Fruit fly (Drosophila melanogaster) whole organism, wandering third instar larva: ENCODE data around the gene Eig71Ed.

Source experiments
- Abd-B ChIP-seq: fragments of >200 bp; optimal IDR thresholded peaks from 2 replicates; lab custom pipeline; 2017; ENCODE audit warnings: missing biosample characterization, missing genetic modification characterization
- CG32264 ChIP-seq: fragments of 200-800 bp; sonication (Bioruptor generic); optimal IDR thresholded peaks from 2 replicates; lab custom pipeline; 2016; ENCODE audit warnings: missing biosample characterization, missing genetic modification characterization
- CG9705 ChIP-seq: fragments of 200-800 bp; sonication (Bioruptor generic); optimal IDR thresholded peaks from 2 replicates; lab custom pipeline; 2018; ENCODE audit warnings: missing biosample characterization, mild to moderate bottlenecking, missing genetic modification characterization
- Dif ChIP-seq: fragments of 200-275, 200-300 bp; sonication (Bioruptor generic); optimal IDR thresholded peaks from 2 replicates; lab custom pipeline; 2018; ENCODE audit warnings: missing biosample characterization, missing genetic modification characterization; ENCODE audit not compliant: partially characterized antibody
- GATAd ChIP-seq: sonication (Bioruptor generic); optimal IDR thresholded peaks from 2 replicates; lab custom pipeline; 2016; ENCODE audit warnings: missing biosample characterization, missing genetic modification characterization
- HLH106 ChIP-seq: fragments of 200-800 bp; optimal IDR thresholded peaks from 3 replicates; lab custom pipeline; 2019; ENCODE audit warnings: missing biosample characterization, mild to moderate bottlenecking, missing genetic modification characterization, moderate library complexity
- Hnf4 ChIP-seq: fragments of 200-800 bp; sonication (Bioruptor generic); optimal IDR thresholded peaks from 2 replicates; lab custom pipeline; 2016; ENCODE audit warnings: missing biosample characterization, mild to moderate bottlenecking, missing genetic modification characterization
- Hr83 ChIP-seq: fragments of 200-300 bp; sonication (Bioruptor generic); optimal IDR thresholded peaks from 2 replicates; lab custom pipeline; 2016; ENCODE audit warnings: missing biosample characterization, mild to moderate bottlenecking, missing genetic modification characterization, moderate library complexity; ENCODE audit not compliant: poor library complexity, severe bottlenecking
- Jra ChIP-seq: sonication (Bioruptor generic); optimal IDR thresholded peaks from 2 replicates; lab custom pipeline; 2016; ENCODE audit warnings: missing biosample characterization, missing genetic modification characterization
- N ChIP-seq: fragments of >200 bp; optimal IDR thresholded peaks from 2 replicates; lab custom pipeline; 2018; ENCODE audit warnings: missing biosample characterization, missing external identifiers, missing genetic modification characterization
- OdsH ChIP-seq: fragments of 200-800 bp; sonication (Bioruptor generic); optimal IDR thresholded peaks from 2 replicates; lab custom pipeline; 2016; ENCODE audit warnings: missing biosample characterization, mild to moderate bottlenecking, missing genetic modification characterization
- Rel ChIP-seq, 2 experiments: fragments of 200-800 bp; sonication (Bioruptor generic) in 1 of 2; optimal IDR thresholded peaks; 2 replicates in 1 of 2; 3 replicates in 1 of 2; lab custom pipeline; 2016 to 2019; ENCODE audit warnings: mild to moderate bottlenecking in 2 of 2, missing biosample characterization in 2 of 2, missing genetic modification characterization in 2 of 2, moderate library complexity in 1 of 2
- Sp1 ChIP-seq: fragments of 200-800 bp; sonication (Bioruptor generic); optimal IDR thresholded peaks from 3 replicates; lab custom pipeline; 2019; ENCODE audit warnings: missing biosample characterization, mild to moderate bottlenecking, missing genetic modification characterization, moderate library complexity
- Vsx2 ChIP-seq: fragments of 200-300, 225-300 bp; sonication (Bioruptor generic); optimal IDR thresholded peaks from 2 replicates; lab custom pipeline; 2018; ENCODE audit warnings: missing biosample characterization, missing genetic modification characterization; ENCODE audit not compliant: partially characterized antibody
- br ChIP-seq: fragments of 200-800 bp; sonication (Bioruptor generic); optimal IDR thresholded peaks from 2 replicates; lab custom pipeline; 2016; ENCODE audit warnings: missing biosample characterization, missing genetic modification characterization
- dl ChIP-seq, 2 experiments: fragments of 175-275, 200-275 bp in 1 of 2; fragments of 200-275 bp in 1 of 2; sonication (Bioruptor generic); optimal IDR thresholded peaks; lab custom pipeline; 2018; ENCODE audit warnings: mild to moderate bottlenecking in 2 of 2, missing biosample characterization in 2 of 2, missing genetic modification characterization in 2 of 2, moderate library complexity in 2 of 2; ENCODE audit not compliant: partially characterized antibody in 2 of 2, insufficient read depth in 1 of 2
- dmrt93B ChIP-seq: fragments of 200-800 bp; sonication (Bioruptor generic); optimal IDR thresholded peaks from 2 replicates; lab custom pipeline; 2018; ENCODE audit warnings: missing biosample characterization, mild to moderate bottlenecking, missing genetic modification characterization
- dsf ChIP-seq: sonication (Bioruptor generic); optimal IDR thresholded peaks from 2 replicates; lab custom pipeline; 2016; ENCODE audit warnings: missing biosample characterization, missing genetic modification characterization, borderline replicate concordance
- ey ChIP-seq: fragments of 200-800 bp; sonication (Bioruptor generic); optimal IDR thresholded peaks from 2 replicates; lab custom pipeline; 2016; ENCODE audit warnings: missing biosample characterization, missing genetic modification characterization
- foxo ChIP-seq, 2 experiments: fragments of 200-800 bp; sonication (Bioruptor generic); optimal IDR thresholded peaks; 2 replicates in 1 of 2; 3 replicates in 1 of 2; lab custom pipeline; 2016 to 2017; ENCODE audit warnings: missing biosample characterization in 2 of 2, missing genetic modification characterization in 2 of 2
- fru ChIP-seq: fragments of 200-800 bp; sonication (Bioruptor generic); optimal IDR thresholded peaks from 3 replicates; lab custom pipeline; 2016; ENCODE audit warnings: missing biosample characterization, mild to moderate bottlenecking, missing genetic modification characterization
- h ChIP-seq: fragments of 200-800 bp; sonication (Bioruptor generic); optimal IDR thresholded peaks from 3 replicates; lab custom pipeline; 2016; ENCODE audit warnings: missing biosample characterization, mild to moderate bottlenecking, missing genetic modification characterization
- jim ChIP-seq: fragments of 175-275, 200-325 bp; sonication (Bioruptor generic); optimal IDR thresholded peaks from 2 replicates; lab custom pipeline; 2016; ENCODE audit warnings: missing biosample characterization, mild to moderate bottlenecking, missing genetic modification characterization
- lola ChIP-seq: fragments of >200 bp; optimal IDR thresholded peaks from 2 replicates; lab custom pipeline; 2017; ENCODE audit warnings: missing biosample characterization, missing genetic modification characterization
- psq ChIP-seq: fragments of 200-800 bp; sonication (Bioruptor generic); optimal IDR thresholded peaks from 3 replicates; lab custom pipeline; 2017; ENCODE audit warnings: missing biosample characterization, mild to moderate bottlenecking, missing genetic modification characterization, moderate library complexity
- rgr ChIP-seq: fragments of 200-800 bp; sonication (Bioruptor generic); optimal IDR thresholded peaks from 3 replicates; lab custom pipeline; 2016; ENCODE audit warnings: missing biosample characterization, mild to moderate bottlenecking, missing genetic modification characterization
- sv ChIP-seq: fragments of 200-800 bp; sonication (Bioruptor generic); optimal IDR thresholded peaks from 3 replicates; lab custom pipeline; 2016; ENCODE audit warnings: missing biosample characterization, missing genetic modification characterization
- tai ChIP-seq: sonication (Bioruptor generic); optimal IDR thresholded peaks from 2 replicates; lab custom pipeline; 2016; ENCODE audit warnings: missing biosample characterization, missing genetic modification characterization
- usp ChIP-seq: fragments of >200 bp; optimal IDR thresholded peaks from 2 replicates; lab custom pipeline; 2017; ENCODE audit warnings: missing biosample characterization, missing genetic modification characterization
- woc ChIP-seq: sonication (Bioruptor generic); optimal IDR thresholded peaks from 2 replicates; lab custom pipeline; 2016; ENCODE audit warnings: missing biosample characterization, mild to moderate bottlenecking, missing genetic modification characterization

Gene Eig71Ed

dm6 chr3L:15625676-15626414 is 26.5 kb upstream of the Eig71Ed start (continued):
- peak; percentile 97 for TF ChIP-seq Sp1 (GFP tag; lab: Kevin White, UChicago)

- TF ChIP-seq lola (GFP tag; lab: Kevin White, UChicago) (no peak), dl (GFP tag; optimal IDR thresholded peaks at IDR 0.05; lab: Kevin White, UChicago; ENCODE audit: insufficient read depth in 1 of 2, partially characterized antibody in 2 of 2) (no peak), Rel (GFP tag; optimal IDR thresholded peaks at IDR 0.05; lab: Kevin White, UChicago) (no peak), Rel (tag; optimal IDR thresholded peaks at IDR 0.05; lab: Kevin White, UChicago) (no peak)
Observed at dm6 chr3L:15627295-15627694, 25.0 kb upstream of the Eig71Ed start.

- TF ChIP-seq CG9705 (GFP tag; lab: Kevin White, UChicago) (no peak), Rel (GFP tag; optimal IDR thresholded peaks at IDR 0.05; lab: Kevin White, UChicago) (no peak), Rel (tag; optimal IDR thresholded peaks at IDR 0.05; lab: Kevin White, UChicago) (peak; percentile 33)
Observed at dm6 chr3L:15631067-15631466, 21.3 kb upstream of the Eig71Ed start.

- TF ChIP-seq rgr (GFP tag; lab: Kevin White, UChicago): peak; percentile 14
- peak; percentile 13 for TF ChIP-seq Sp1 (GFP tag; lab: Kevin White, UChicago)
- peak; percentile 32 for TF ChIP-seq br (GFP tag; lab: Kevin White, UChicago)
- no peak for TF ChIP-seq dmrt93B (GFP tag; lab: Kevin White, UChicago)
- TF ChIP-seq Hr83 (GFP tag; lab: Kevin White, UChicago): no peak
- TF ChIP-seq jim (GFP tag; lab: Kevin White, UChicago): no peak
Observed at dm6 chr3L:15632653-15633052, 19.7 kb upstream of the Eig71Ed start.

dm6 chr3L:15634368-15635075 is 17.8 kb upstream of the Eig71Ed start:
- no peak for TF ChIP-seq HLH106 (tag; lab: Kevin White, UChicago)
- TF ChIP-seq br (GFP tag; lab: Kevin White, UChicago): no peak
- no peak for TF ChIP-seq tai (GFP tag; lab: Kevin White, UChicago)
- TF ChIP-seq N: no peak
- TF ChIP-seq ey (GFP tag; lab: Kevin White, UChicago): no peak
- no peak for TF ChIP-seq jim (GFP tag; lab: Kevin White, UChicago)
- no peak for TF ChIP-seq usp
- no peak for TF ChIP-seq Hr83 (GFP tag; lab: Kevin White, UChicago)
- no peak for TF ChIP-seq rgr (GFP tag; lab: Kevin White, UChicago)
- TF ChIP-seq GATAd (GFP tag; lab: Kevin White, UChicago): no peak
- no peak for TF ChIP-seq dsf (GFP tag; lab: Kevin White, UChicago)
- no peak for TF ChIP-seq h
- TF ChIP-seq Dif (GFP tag; lab: Kevin White, UChicago): no peak

- peak; percentile 26 for TF ChIP-seq h
- no peak for TF ChIP-seq Abd-B (GFP tag; lab: Kevin White, UChicago)
- TF ChIP-seq, all 38 proteins: peak for 1
Observed at dm6 chr3L:15636359-15636758, 16.0 kb upstream of the Eig71Ed start.

- no peak for TF ChIP-seq sv (GFP tag; lab: Kevin White, UChicago)
- no peak for TF ChIP-seq woc (GFP tag; lab: Kevin White, UChicago)
- TF ChIP-seq, all 38 proteins: peak for 0
Observed at dm6 chr3L:15636978-15637377, 15.4 kb upstream of the Eig71Ed start.

dm6 chr3L:15637618-15638017 is 14.7 kb upstream of the Eig71Ed start:
- peak; percentile 11 for TF ChIP-seq Jra (GFP tag; lab: Kevin White, UChicago)
- peak; percentile 49 for TF ChIP-seq Hnf4
- TF ChIP-seq Dif (GFP tag; lab: Kevin White, UChicago): no peak
- TF ChIP-seq OdsH: peak; percentile 48
- TF ChIP-seq Abd-B (GFP tag; lab: Kevin White, UChicago): no peak
- peak; percentile 47 for TF ChIP-seq fru (GFP tag; lab: Kevin White, UChicago)
- no peak for TF ChIP-seq Vsx2 (GFP tag; lab: Kevin White, UChicago)
- peak; percentile 35 for TF ChIP-seq tai (GFP tag; lab: Kevin White, UChicago)
- peak; percentile 76 for TF ChIP-seq h
- peak; percentile 92 for TF ChIP-seq Hr83 (GFP tag; lab: Kevin White, UChicago)
- peak; percentile 65 for TF ChIP-seq rgr (GFP tag; lab: Kevin White, UChicago)
- TF ChIP-seq foxo (GFP tag; optimal IDR thresholded peaks at IDR 0.05; lab: Kevin White, UChicago): peak in 1 of 2 experiments; percentile 21
- TF ChIP-seq Rel (GFP tag; optimal IDR thresholded peaks at IDR 0.05; lab: Kevin White, UChicago): no peak
- TF ChIP-seq Rel (tag; optimal IDR thresholded peaks at IDR 0.05; lab: Kevin White, UChicago): peak; percentile 42
- peak; percentile 11 for TF ChIP-seq jim (GFP tag; lab: Kevin White, UChicago)
- peak; percentile 39 for TF ChIP-seq br (GFP tag; lab: Kevin White, UChicago)
- no peak for TF ChIP-seq psq
- no peak for TF ChIP-seq CG32264
